Worm (Caenorhabditis elegans) whole organism, L2 larva: ENCODE data around the gene lsy-2.

ENCODE experiments used
- R02D3.7 ChIP-seq: fragments of 150-350 bp; optimal IDR thresholded peaks from 2 replicates; lab custom pipeline; 2014; ENCODE audit warnings: missing biosample characterization, missing genetic modification characterization
- Y55F3AM.14 ChIP-seq: fragments of 200-800 bp; sonication (Bioruptor generic); optimal IDR thresholded peaks from 2 replicates; lab custom pipeline; 2018; ENCODE audit warnings: mild to moderate bottlenecking, missing genetic modification characterization, missing compliant biosample characterization
- aly-2 ChIP-seq: fragments of 150-350 bp; optimal IDR thresholded peaks from 2 replicates; lab custom pipeline; 2014; ENCODE audit warnings: missing biosample characterization, missing genetic modification characterization
- ama-1 ChIP-seq: fragments of 150-350 bp; optimal IDR thresholded peaks from 2 replicates; lab custom pipeline; 2018; ENCODE audit warnings: inconsistent platforms
- blmp-1 ChIP-seq: sonication (generic microtip); optimal IDR thresholded peaks from 2 replicates; lab custom pipeline; 2017; ENCODE audit warnings: missing genetic modification characterization, mild to moderate bottlenecking, missing compliant biosample characterization, antibody characterized with exemption, moderate library complexity; ENCODE audit not compliant: insufficient read depth
- egl-27 ChIP-seq: sonication (generic microtip); optimal IDR thresholded peaks from 3 replicates; lab custom pipeline; 2017; ENCODE audit warnings: missing biosample characterization, missing genetic modification reagents, missing genetic modification characterization
- elt-1 ChIP-seq: fragments of 150-350 bp; optimal IDR thresholded peaks from 2 replicates; lab custom pipeline; 2014; ENCODE audit warnings: missing biosample characterization, missing genetic modification characterization
- elt-3 ChIP-seq: sonication (generic microtip); optimal IDR thresholded peaks from 2 replicates; lab custom pipeline; 2017; ENCODE audit warnings: missing biosample characterization, missing genetic modification characterization
- gmeb-1 ChIP-seq: fragments of 150-350 bp; optimal IDR thresholded peaks from 2 replicates; lab custom pipeline; 2014; ENCODE audit warnings: missing biosample characterization, missing genetic modification characterization
- lin-11 ChIP-seq: fragments of 150-350 bp; sonication (generic microtip); optimal IDR thresholded peaks from 2 replicates; lab custom pipeline; 2014; ENCODE audit warnings: missing biosample characterization, missing genetic modification characterization, inconsistent platforms, mixed read lengths
- lin-13 ChIP-seq: fragments of 150-350 bp; optimal IDR thresholded peaks from 2 replicates; lab custom pipeline; 2014; ENCODE audit warnings: missing biosample characterization, missing genetic modification reagents, missing genetic modification characterization
- lin-39 ChIP-seq: fragments of 150-350 bp; optimal IDR thresholded peaks from 2 replicates; lab custom pipeline; 2014; ENCODE audit warnings: missing biosample characterization, missing genetic modification reagents, missing genetic modification characterization
- lsy-2 ChIP-seq, 2 experiments: fragments of 150-350 bp in 1 of 2; sonication (generic microtip) in 1 of 2; optimal IDR thresholded peaks; 2 replicates each; lab custom pipeline; 2014 to 2017; ENCODE audit warnings: missing biosample characterization in 2 of 2, missing genetic modification characterization in 2 of 2
- mbf-1 ChIP-seq: sonication (generic microtip); optimal IDR thresholded peaks from 2 replicates; lab custom pipeline; 2017; ENCODE audit warnings: missing biosample characterization, missing genetic modification characterization
- mdl-1 ChIP-seq, 2 experiments: fragments of 150-350 bp in 1 of 2; sonication (generic microtip) in 1 of 2; optimal IDR thresholded peaks; 2 replicates each; lab custom pipeline; 2017; ENCODE audit warnings: missing biosample characterization in 2 of 2, missing genetic modification characterization in 2 of 2
- nhr-10 ChIP-seq: sonication (generic microtip); optimal IDR thresholded peaks from 2 replicates; lab custom pipeline; 2017; ENCODE audit warnings: missing biosample characterization, missing genetic modification characterization
- nhr-11 ChIP-seq: fragments of 150-350 bp; optimal IDR thresholded peaks from 2 replicates; lab custom pipeline; 2014; ENCODE audit warnings: missing biosample characterization, missing genetic modification characterization
- nhr-12 ChIP-seq: fragments of 150-350 bp; optimal IDR thresholded peaks from 2 replicates; lab custom pipeline; 2014; ENCODE audit warnings: missing biosample characterization, missing genetic modification characterization
- nhr-129 ChIP-seq: fragments of 150-350 bp; optimal IDR thresholded peaks from 2 replicates; lab custom pipeline; 2014; ENCODE audit warnings: missing biosample characterization, missing genetic modification characterization
- nhr-21 ChIP-seq: fragments of 150-350 bp; optimal IDR thresholded peaks from 2 replicates; lab custom pipeline; 2014; ENCODE audit warnings: missing biosample characterization, missing genetic modification characterization
- nhr-237 ChIP-seq: fragments of 150-350 bp; optimal IDR thresholded peaks from 2 replicates; lab custom pipeline; 2014; ENCODE audit warnings: missing biosample characterization, missing genetic modification characterization
- nhr-25 ChIP-seq: fragments of 150-350 bp; sonication (generic microtip); optimal IDR thresholded peaks from 3 replicates; lab custom pipeline; 2014; ENCODE audit warnings: missing biosample characterization, missing genetic modification characterization
- nhr-77 ChIP-seq: fragments of 150-350 bp; optimal IDR thresholded peaks from 2 replicates; lab custom pipeline; 2014; ENCODE audit warnings: missing biosample characterization, missing genetic modification characterization
- peb-1 ChIP-seq: fragments of 150-350 bp; optimal IDR thresholded peaks from 2 replicates; lab custom pipeline; 2014; ENCODE audit warnings: missing biosample characterization, missing genetic modification characterization
- sem-4 ChIP-seq: fragments of 150-350 bp; optimal IDR thresholded peaks from 2 replicates; lab custom pipeline; 2014; ENCODE audit warnings: missing biosample characterization, missing genetic modification reagents, missing genetic modification characterization
- sma-3 ChIP-seq: sonication (generic microtip); optimal IDR thresholded peaks from 2 replicates; lab custom pipeline; 2016; ENCODE audit warnings: missing genetic modification reagents, missing genetic modification characterization, missing compliant biosample characterization
- sma-9 ChIP-seq, 2 experiments: fragments of 150-350 bp in 1 of 2; sonication (generic microtip) in 1 of 2; optimal IDR thresholded peaks; 2 replicates each; lab custom pipeline; 2014 to 2016; ENCODE audit warnings: missing genetic modification characterization in 2 of 2, mild to moderate bottlenecking in 1 of 2, missing biosample characterization in 1 of 2, missing compliant biosample characterization in 1 of 2, missing genetic modification reagents in 1 of 2, moderate library complexity in 1 of 2
- snpc-4 ChIP-seq: fragments of 150-350 bp; optimal IDR thresholded peaks from 2 replicates; lab custom pipeline; 2014; ENCODE audit warnings: missing biosample characterization, missing genetic modification characterization
- unc-39 ChIP-seq: fragments of 150-350 bp; optimal IDR thresholded peaks from 2 replicates; lab custom pipeline; 2014; ENCODE audit warnings: missing biosample characterization, missing genetic modification characterization
- unc-55 ChIP-seq: fragments of 150-350 bp; sonication (generic microtip); optimal IDR thresholded peaks from 3 replicates; lab custom pipeline; 2014; ENCODE audit warnings: missing biosample characterization, missing genetic modification reagents, missing genetic modification characterization
- unc-62 ChIP-seq: fragments of 150-350 bp; optimal IDR thresholded peaks from 2 replicates; lab custom pipeline; 2014; ENCODE audit warnings: missing biosample characterization, missing genetic modification reagents, missing genetic modification characterization
- zag-1 ChIP-seq: fragments of 150-350 bp; optimal IDR thresholded peaks from 2 replicates; lab custom pipeline; 2014; ENCODE audit warnings: missing biosample characterization, missing genetic modification characterization
- ztf-11 ChIP-seq: sonication (generic microtip); optimal IDR thresholded peaks from 2 replicates; lab custom pipeline; 2017; ENCODE audit warnings: missing biosample characterization, missing genetic modification characterization
- ztf-4 ChIP-seq: fragments of 150-350 bp; optimal IDR thresholded peaks from 2 replicates; lab custom pipeline; 2014; ENCODE audit warnings: missing biosample characterization, missing genetic modification characterization

lsy-2 gene

DNA sequence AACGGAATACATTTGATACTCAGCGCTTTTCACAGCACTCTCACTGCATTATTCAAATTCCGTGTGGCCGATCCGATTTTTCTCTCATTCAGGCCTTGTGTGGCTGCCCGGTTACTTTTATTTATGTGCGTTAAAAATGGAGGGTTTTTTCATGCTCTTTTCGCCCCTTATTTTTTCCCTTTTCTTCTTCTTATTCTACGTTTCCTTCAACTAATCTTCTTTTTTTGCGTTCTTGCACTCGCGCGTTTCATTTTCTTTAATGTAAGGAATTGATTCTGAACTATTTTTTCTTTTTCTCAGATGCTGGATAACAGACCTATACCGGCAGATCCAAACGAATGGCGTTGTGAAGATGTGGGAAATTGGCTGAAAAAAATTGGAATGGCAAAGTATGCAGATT is 19.2 kb downstream of the lsy-2 start, which contains the start of gene F53B1.2:
F53B1.2 (plus strand) TSS at position 301 of the 400 bp plus-strand sequence.
- TF ChIP-seq unc-55 (GFP tag; lab: Kevin White, UChicago) (no peak), snpc-4 (no peak), sma-9 (GFP tag; optimal IDR thresholded peaks at IDR 0.05; lab: Kevin White, UChicago) (no peak), sma-9 (tag; optimal IDR thresholded peaks at IDR 0.05; lab: Kevin White, UChicago) (no peak), ztf-4 (tag; lab: Kevin White, UChicago) (no peak), unc-39 (tag; lab: Kevin White, UChicago) (no peak), elt-3 (tag; lab: Kevin White, UChicago) (no peak), ama-1 (lab: Kevin White, UChicago) (no peak), sem-4 (tag; lab: Kevin White, UChicago) (no peak), zag-1 (no peak), Y55F3AM.14 (GFP tag; lab: Kevin White, UChicago) (no peak), peb-1 (tag; lab: Kevin White, UChicago) (no peak), lin-39 (tag; lab: Kevin White, UChicago) (no peak)
- TF ChIP-seq, all 48 proteins: peak for 0

DNA sequence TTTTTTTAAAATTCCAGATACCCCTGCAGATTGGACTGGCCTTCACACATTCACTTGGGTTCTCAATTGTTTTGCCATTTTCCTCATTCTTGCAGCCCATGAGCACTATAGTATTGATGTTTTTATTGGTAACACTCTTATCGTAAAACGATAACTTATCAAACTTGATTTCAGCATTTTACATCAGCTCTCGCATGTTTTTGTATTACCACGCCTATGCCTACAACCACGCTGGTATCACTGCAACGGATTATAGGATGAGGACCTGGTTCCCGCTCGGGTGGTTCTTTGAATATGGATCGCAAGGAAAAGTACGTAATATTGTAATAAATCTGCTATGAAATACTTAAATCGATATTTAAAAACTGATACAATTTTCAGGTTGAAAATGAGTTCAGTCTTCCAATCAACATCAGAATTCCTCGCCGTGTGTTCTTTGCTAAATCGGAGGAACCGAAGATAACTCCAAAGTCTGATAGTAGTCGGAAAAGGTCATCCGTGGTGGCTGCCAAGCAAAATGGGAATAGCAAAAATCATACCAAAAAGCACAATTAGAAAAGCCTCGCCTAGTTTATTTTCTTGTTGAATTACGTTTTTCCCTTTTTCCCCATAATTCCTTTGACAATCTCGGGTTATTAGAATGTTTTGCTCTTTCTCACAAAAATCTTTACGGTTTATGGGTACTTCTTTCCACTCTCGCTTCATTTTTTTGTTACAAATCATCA is 21.3 kb downstream of the lsy-2 start:
- no peak for TF ChIP-seq lsy-2 (tag; optimal IDR thresholded peaks at IDR 0.05; lab: Kevin White, UChicago)
- no peak for TF ChIP-seq lin-11
- no peak for TF ChIP-seq sem-4 (tag; lab: Kevin White, UChicago)
- TF ChIP-seq sma-3 (GFP tag; lab: Kevin White, UChicago) = no peak
- no peak for TF ChIP-seq unc-39 (tag; lab: Kevin White, UChicago)
- TF ChIP-seq aly-2 (tag; lab: Kevin White, UChicago) = no peak
- no peak for TF ChIP-seq egl-27
- no peak for TF ChIP-seq lin-13 (GFP tag; lab: Kevin White, UChicago)
- TF ChIP-seq ztf-11 (tag; lab: Kevin White, UChicago) = no peak
- no peak for TF ChIP-seq unc-55 (GFP tag; lab: Kevin White, UChicago)
- no peak for TF ChIP-seq elt-3 (tag; lab: Kevin White, UChicago)
- no peak for TF ChIP-seq mdl-1 (tag; optimal IDR thresholded peaks at IDR 0.05; lab: Kevin White, UChicago)
- TF ChIP-seq ztf-4 (tag; lab: Kevin White, UChicago) = no peak
- TF ChIP-seq nhr-129 (tag; lab: Kevin White, UChicago) = no peak
- TF ChIP-seq R02D3.7 = no peak
- TF ChIP-seq blmp-1 (tag; lab: Kevin White, UChicago) = no peak

DNA sequence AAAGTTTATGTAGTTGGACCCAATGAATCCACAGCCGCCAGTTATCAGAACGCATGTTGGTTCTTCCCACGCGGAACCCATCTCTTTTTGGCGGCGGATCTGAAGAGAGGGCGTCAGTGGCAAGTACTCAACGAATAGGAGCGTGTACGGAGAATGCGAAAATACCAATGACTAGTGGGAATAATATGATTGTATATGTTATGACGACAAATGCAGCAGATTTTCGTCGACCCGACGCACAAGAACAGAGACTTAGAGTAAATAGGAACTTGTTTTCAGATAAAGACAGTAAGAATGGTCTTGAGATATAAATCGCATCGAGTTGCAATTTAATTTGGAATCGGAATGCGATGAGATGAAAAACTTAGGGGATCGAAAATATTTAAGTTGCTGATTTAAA is 23.5 kb downstream of the lsy-2 start, which contains the start of gene bus-5:
bus-5 (minus strand) TSS at position 101 of the 400 bp plus-strand sequence.
- TF ChIP-seq elt-1 (tag; lab: Kevin White, UChicago) (no peak), ama-1 (lab: Kevin White, UChicago) (no peak), snpc-4 (no peak), elt-3 (tag; lab: Kevin White, UChicago) (no peak), aly-2 (tag; lab: Kevin White, UChicago) (no peak), nhr-12 (tag; lab: Kevin White, UChicago) (no peak), nhr-237 (no peak), lsy-2 (tag; optimal IDR thresholded peaks at IDR 0.05; lab: Kevin White, UChicago) (no peak), nhr-21 (no peak), unc-62 (GFP tag; lab: Kevin White, UChicago) (no peak), gmeb-1 (no peak), nhr-129 (tag; lab: Kevin White, UChicago) (no peak)
- TF ChIP-seq, all 48 proteins: peak for 0

DNA sequence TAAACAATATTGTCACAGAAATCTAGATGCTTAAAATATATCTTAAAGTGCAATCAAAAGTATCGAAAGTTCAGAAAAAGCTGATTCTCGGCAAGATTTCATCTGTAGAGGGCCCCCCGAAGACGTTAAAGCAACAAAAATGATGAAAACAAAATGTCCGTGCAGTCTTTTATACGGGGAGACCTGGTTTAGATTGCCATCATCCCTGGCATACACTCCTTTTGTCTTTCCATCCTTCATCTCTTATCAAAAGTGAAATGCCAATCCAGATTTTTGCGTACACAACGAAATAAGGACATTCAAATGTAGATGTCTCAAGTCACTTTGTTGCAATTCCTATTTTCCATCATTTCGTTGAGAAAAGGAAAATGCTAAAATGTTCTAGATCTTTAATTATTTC is 24.7 kb downstream of the lsy-2 start:
- TF ChIP-seq sma-3 (GFP tag; lab: Kevin White, UChicago) (no peak), lsy-2 (tag; optimal IDR thresholded peaks at IDR 0.05; lab: Kevin White, UChicago) (no peak), nhr-11 (tag; lab: Kevin White, UChicago) (no peak), nhr-77 (no peak), R02D3.7 (no peak), blmp-1 (tag; lab: Kevin White, UChicago) (no peak)
- TF ChIP-seq, all 48 proteins: peak for 0

DNA sequence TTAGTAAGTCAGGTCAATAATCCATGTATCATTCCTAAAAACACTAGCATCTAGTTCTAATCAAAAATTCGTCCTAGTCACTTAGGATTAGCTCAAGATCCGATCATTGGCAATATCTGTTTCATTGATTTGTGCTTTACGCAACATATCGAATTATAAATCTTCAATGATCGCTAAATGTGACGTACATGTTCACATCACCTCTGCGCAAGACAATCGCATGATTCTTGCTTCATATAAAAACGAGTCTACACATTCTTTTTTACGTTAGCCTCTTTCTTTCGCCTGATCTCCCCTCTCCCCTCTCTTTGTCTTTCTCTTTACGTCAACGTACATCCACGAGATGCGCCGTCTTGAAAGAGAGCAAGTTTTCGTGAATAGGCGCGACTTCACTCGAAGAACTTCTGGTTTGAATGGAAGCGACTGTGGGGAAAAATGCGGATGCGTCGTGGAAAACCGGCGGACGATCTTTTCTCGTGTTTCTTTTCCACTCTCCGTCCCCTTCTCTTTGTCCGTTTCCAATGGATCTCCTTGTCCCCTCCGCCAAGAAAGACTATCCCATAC is 26.9 kb downstream of the lsy-2 start:
- TF ChIP-seq nhr-10 (no peak), sem-4 (tag; lab: Kevin White, UChicago) (peak; percentile 23), mbf-1 (tag; lab: Kevin White, UChicago) (no peak), mdl-1 (tag; optimal IDR thresholded peaks at IDR 0.05; lab: Kevin White, UChicago) (peak in 1 of 2 experiments; percentile 12), nhr-21 (peak; percentile 64), nhr-25 (tag; lab: Kevin White, UChicago) (peak; percentile 31)
